Fruit fly (Drosophila melanogaster) whole organism, embryonic: ENCODE results near the gene hfp.

Source experiments
- Bdp1 ChIP-seq: fragments of 200-800 bp; sonication (Bioruptor generic); optimal IDR thresholded peaks from 3 replicates; lab custom pipeline; 2016; ENCODE audit warnings: missing biosample characterization, missing genetic modification characterization
- Bgb ChIP-seq: fragments of 200-800 bp; sonication (Bioruptor generic); IDR thresholded peaks from 2 replicates; pipeline ENCODE4 v1.3.6; 2022; ENCODE audit warnings: missing biosample characterization, missing genetic modification characterization; ENCODE audit not compliant: partially characterized antibody
- CG1024 ChIP-seq: fragments of 200-800 bp; sonication (Bioruptor generic); IDR thresholded peaks from 2 replicates; pipeline ENCODE4 v1.3.6; 2022; ENCODE audit warnings: missing biosample characterization, missing genetic modification characterization
- CG10565 ChIP-seq: fragments of 200-800 bp; sonication (Bioruptor generic); optimal IDR thresholded peaks from 3 replicates; lab custom pipeline; 2016; ENCODE audit warnings: missing biosample characterization, mild to moderate bottlenecking, missing genetic modification characterization
- CG13287 ChIP-seq: fragments of 200-800 bp; sonication (Bioruptor generic); IDR thresholded peaks from 2 replicates; pipeline ENCODE4 v1.3.6; 2022; ENCODE audit warnings: missing biosample characterization, missing genetic modification characterization; ENCODE audit not compliant: partially characterized antibody
- CG1602 ChIP-seq: fragments of 200-800 bp; sonication (Bioruptor generic); optimal IDR thresholded peaks from 3 replicates; lab custom pipeline; 2016; ENCODE audit warnings: missing biosample characterization, missing genetic modification characterization
- CG1603 ChIP-seq: fragments of 200-800 bp; sonication (Bioruptor generic); optimal IDR thresholded peaks from 2 replicates; lab custom pipeline; 2019; ENCODE audit warnings: missing biosample characterization, mild to moderate bottlenecking, missing genetic modification characterization, moderate library complexity
- CG3163 ChIP-seq: fragments of 200-800 bp; sonication (Bioruptor generic); optimal IDR thresholded peaks from 3 replicates; lab custom pipeline; 2016; ENCODE audit warnings: missing biosample characterization, missing genetic modification characterization
- CG42726 ChIP-seq: fragments of 200-800 bp; sonication (Bioruptor generic); IDR thresholded peaks from 2 replicates; pipeline ENCODE4 v1.3.6; 2022; ENCODE audit warnings: missing biosample characterization, missing genetic modification characterization; ENCODE audit not compliant: partially characterized antibody
- CG43689 ChIP-seq: fragments of 200-800 bp; sonication (Bioruptor generic); IDR thresholded peaks from 2 replicates; pipeline ENCODE4 v1.3.6; 2022; ENCODE audit warnings: missing biosample characterization, missing genetic modification characterization
- CG4424 ChIP-seq: fragments of 200-800 bp; sonication (Bioruptor generic); optimal IDR thresholded peaks from 3 replicates; lab custom pipeline; 2016; ENCODE audit warnings: missing biosample characterization, missing genetic modification characterization
- CG5953 ChIP-seq: fragments of 200-800 bp; sonication (Bioruptor generic); IDR thresholded peaks from 2 replicates; pipeline ENCODE4 v1.3.6; 2022; ENCODE audit warnings: missing biosample characterization, missing genetic modification characterization
- CG6791 ChIP-seq: fragments of 200-800 bp; sonication (Bioruptor generic); IDR thresholded peaks from 3 replicates; pipeline ENCODE4 v1.3.6; 2022; ENCODE audit warnings: missing biosample characterization, missing genetic modification characterization; ENCODE audit not compliant: partially characterized antibody
- CG7271 ChIP-seq: fragments of 200-800 bp; sonication (Bioruptor generic); optimal IDR thresholded peaks from 2 replicates; lab custom pipeline; 2018; ENCODE audit warnings: missing biosample characterization, mild to moderate bottlenecking, missing genetic modification characterization, moderate library complexity
- CG7372 ChIP-seq: fragments of 200-800 bp; sonication (Bioruptor generic); IDR thresholded peaks from 2 replicates; pipeline ENCODE4 v1.3.6; 2022; ENCODE audit warnings: missing biosample characterization, missing genetic modification characterization
- CG8478 ChIP-seq: fragments of >200 bp; optimal IDR thresholded peaks from 2 replicates; lab custom pipeline; 2018
- CoRest ChIP-seq: fragments of 200-800 bp; sonication (Bioruptor generic); optimal IDR thresholded peaks from 3 replicates; lab custom pipeline; 2018; ENCODE audit warnings: missing biosample characterization, mild to moderate bottlenecking, missing genetic modification characterization, moderate library complexity
- Deaf1 ChIP-seq: fragments of 200-800 bp; optimal IDR thresholded peaks from 3 replicates; lab custom pipeline; 2019; ENCODE audit warnings: missing biosample characterization, mild to moderate bottlenecking, missing genetic modification characterization, moderate library complexity
- Dip2 ChIP-seq: fragments of 200-800 bp; sonication (Bioruptor generic); IDR thresholded peaks from 2 replicates; pipeline ENCODE4 v1.3.6; 2022; ENCODE audit warnings: missing biosample characterization, missing genetic modification characterization
- Dll ChIP-seq: fragments of 200-800 bp; sonication (Bioruptor generic); IDR thresholded peaks from 4 replicates; pipeline ENCODE4 v1.3.6; 2022; ENCODE audit warnings: missing biosample characterization, missing genetic modification characterization; ENCODE audit not compliant: partially characterized antibody
- HLH4C ChIP-seq: fragments of 200-800 bp; sonication (Bioruptor generic); IDR thresholded peaks from 3 replicates; pipeline ENCODE4 v1.3.6; 2022; ENCODE audit warnings: missing biosample characterization, missing genetic modification characterization; ENCODE audit not compliant: partially characterized antibody
- HmgD ChIP-seq: fragments of 200-800 bp; sonication (Bioruptor generic); optimal IDR thresholded peaks from 3 replicates; lab custom pipeline; 2016; ENCODE audit warnings: missing biosample characterization, missing genetic modification characterization
- Hsf ChIP-seq: fragments of 200-800 bp; sonication (Bioruptor generic); optimal IDR thresholded peaks from 3 replicates; lab custom pipeline; 2016; ENCODE audit warnings: missing biosample characterization, missing genetic modification characterization
- Lhr ChIP-seq: fragments of 200-800 bp; sonication (Bioruptor generic); optimal IDR thresholded peaks from 3 replicates; lab custom pipeline; 2017; ENCODE audit warnings: mild to moderate bottlenecking, missing biosample characterization, missing genetic modification reagents, missing genetic modification characterization
- MBD-R2 ChIP-seq: fragments of 200-800 bp; sonication (Bioruptor generic); IDR thresholded peaks from 2 replicates; pipeline ENCODE4 v1.3.6; 2022; ENCODE audit warnings: missing biosample characterization, missing genetic modification characterization
- Mrtf ChIP-seq: fragments of 200-800 bp; sonication (Bioruptor generic); IDR thresholded peaks from 3 replicates; pipeline ENCODE4 v1.3.6; 2022; ENCODE audit warnings: missing biosample characterization, missing genetic modification characterization
- Ptx1 ChIP-seq: fragments of 200-800 bp; sonication (Bioruptor generic); IDR thresholded peaks from 2 replicates; pipeline ENCODE4 v1.3.6; 2022; ENCODE audit warnings: missing biosample characterization, missing genetic modification characterization
- Scr ChIP-seq: fragments of 200-800 bp; sonication (Bioruptor generic); IDR thresholded peaks from 2 replicates; pipeline ENCODE4 v1.3.6; 2022; ENCODE audit warnings: missing biosample characterization, missing genetic modification characterization; ENCODE audit not compliant: partially characterized antibody
- Ssrp ChIP-seq: fragments of 200-800 bp; sonication (Bioruptor generic); optimal IDR thresholded peaks from 2 replicates; lab custom pipeline; 2018; ENCODE audit warnings: missing biosample characterization, mild to moderate bottlenecking, missing genetic modification characterization, moderate library complexity
- Xrp1 ChIP-seq: fragments of 200-800 bp; sonication (Bioruptor generic); IDR thresholded peaks from 2 replicates; pipeline ENCODE4 v1.3.6; 2022; ENCODE audit warnings: missing biosample characterization, missing genetic modification characterization
- ato ChIP-seq: fragments of 200-800 bp; sonication (Bioruptor generic); IDR thresholded peaks from 2 replicates; pipeline ENCODE4 v1.3.6; 2022; ENCODE audit warnings: missing biosample characterization, missing genetic modification characterization; ENCODE audit not compliant: partially characterized antibody
- bab2 ChIP-seq: fragments of 200-800 bp; sonication (Bioruptor generic); optimal IDR thresholded peaks from 2 replicates; lab custom pipeline; 2016; ENCODE audit warnings: missing biosample characterization, missing genetic modification characterization
- bsh ChIP-seq, 2 experiments: fragments of 200-800 bp; sonication (Bioruptor generic); optimal IDR thresholded peaks; 2 replicates each; lab custom pipeline; 2017 to 2018; ENCODE audit warnings: mild to moderate bottlenecking in 2 of 2, missing biosample characterization in 2 of 2, missing genetic modification characterization in 2 of 2, moderate library complexity in 1 of 2
- chinmo ChIP-seq: fragments of 200-800 bp; sonication (Bioruptor generic); IDR thresholded peaks from 4 replicates; pipeline ENCODE4 v1.3.6; 2022; ENCODE audit warnings: missing biosample characterization, missing genetic modification characterization; ENCODE audit not compliant: partially characterized antibody
- croc ChIP-seq: fragments of 200-800 bp; sonication (Bioruptor generic); conservative IDR thresholded peaks from 3 replicates; pipeline ENCODE4 v1.3.6; 2022; ENCODE audit warnings: missing biosample characterization, missing genetic modification characterization
- dimm ChIP-seq: fragments of 200-800 bp; sonication (Bioruptor generic); IDR thresholded peaks from 2 replicates; pipeline ENCODE4 v1.3.6; 2022; ENCODE audit warnings: missing biosample characterization, missing genetic modification characterization
- ems ChIP-seq: fragments of 200-800 bp; sonication (Bioruptor generic); optimal IDR thresholded peaks from 3 replicates; lab custom pipeline; 2016; ENCODE audit warnings: missing biosample characterization, missing genetic modification characterization
- en ChIP-seq: fragments of 200-800 bp; sonication (Bioruptor generic); optimal IDR thresholded peaks from 2 replicates; lab custom pipeline; 2016; ENCODE audit warnings: missing biosample characterization, missing genetic modification characterization
- fd64A ChIP-seq: fragments of 200-800 bp; sonication (Bioruptor generic); optimal IDR thresholded peaks from 3 replicates; lab custom pipeline; 2018; ENCODE audit warnings: missing biosample characterization, mild to moderate bottlenecking, missing genetic modification characterization
- gfzf ChIP-seq: fragments of 200-800 bp; sonication (Bioruptor generic); optimal IDR thresholded peaks from 2 replicates; lab custom pipeline; 2016; ENCODE audit warnings: missing biosample characterization, mild to moderate bottlenecking, missing genetic modification characterization, moderate library complexity
- hbn ChIP-seq: fragments of 200-800 bp; sonication (Bioruptor generic); IDR thresholded peaks from 2 replicates; pipeline ENCODE4 v1.3.6; 2022; ENCODE audit warnings: missing biosample characterization, missing genetic modification characterization; ENCODE audit not compliant: partially characterized antibody
- her ChIP-seq: fragments of 200-800 bp; sonication (Bioruptor generic); optimal IDR thresholded peaks from 2 replicates; lab custom pipeline; 2016; ENCODE audit warnings: missing biosample characterization, missing genetic modification characterization
- inv ChIP-seq: fragments of 200-800 bp; sonication (Bioruptor generic); IDR thresholded peaks from 2 replicates; pipeline ENCODE4 v1.3.6; 2022; ENCODE audit warnings: missing biosample characterization, missing genetic modification characterization; ENCODE audit not compliant: partially characterized antibody
- maf-S ChIP-seq: fragments of 200-800 bp; sonication (Bioruptor generic); optimal IDR thresholded peaks from 2 replicates; lab custom pipeline; 2016; ENCODE audit warnings: missing biosample characterization, missing genetic modification characterization
- pan ChIP-seq, 4 experiments: fragments of >200 bp in 3 of 4; fragments of 200-800 bp in 1 of 4; sonication (Bioruptor generic) in 1 of 4; optimal IDR thresholded peaks in 3 of 4; IDR thresholded peaks in 1 of 4; 2 replicates each; pipeline versions ENCODE4 v1.3.6 to Lab custom; 2017 to 2022; ENCODE audit warnings: missing biosample characterization in 2 of 4, missing genetic modification characterization in 2 of 4, mixed read lengths in 1 of 4
- pnt ChIP-seq: fragments of 200-800 bp; sonication (Bioruptor generic); optimal IDR thresholded peaks from 3 replicates; lab custom pipeline; 2016; ENCODE audit warnings: missing biosample characterization, missing genetic modification characterization
- tgo ChIP-seq: fragments of 200-800 bp; sonication (Bioruptor generic); IDR thresholded peaks from 3 replicates; pipeline ENCODE4 v1.3.6; 2022; ENCODE audit warnings: missing biosample characterization, missing genetic modification characterization
- vfl ChIP-seq: fragments of 200-800 bp; sonication (Bioruptor generic); optimal IDR thresholded peaks from 2 replicates; lab custom pipeline; 2016; ENCODE audit warnings: missing biosample characterization, missing genetic modification characterization

Gene hfp

dm6 chr3L:1502086-1502893 lies at the start of gene hfp, which contains the start of gene Psa (continued):
- TF ChIP-seq Mrtf (GFP tag; lab: Robert Waterston, UW) (no peak), HmgD (GFP tag; lab: Kevin White, UChicago) (no peak), bsh (GFP tag; optimal IDR thresholded peaks at IDR 0.05; lab: Kevin White, UChicago) (no peak), CG4424 (GFP tag; lab: Kevin White, UChicago) (no peak), vfl (GFP tag; lab: Kevin White, UChicago) (no peak), Xrp1 (GFP tag; lab: Robert Waterston, UW) (no peak), maf-S (GFP tag; lab: Kevin White, UChicago) (no peak), CG6791 (GFP tag; lab: Robert Waterston, UW) (peak; percentile 86), CG13287 (peak; percentile 84), CG42726 (GFP tag; lab: Robert Waterston, UW) (peak; percentile 12; the same call in 1 of the 2 replicates), HLH4C (GFP tag; lab: Robert Waterston, UW) (peak; percentile 91), fd64A (GFP tag; lab: Kevin White, UChicago) (no peak), bab2 (no peak), CG1024 (GFP tag; lab: Robert Waterston, UW) (no peak), inv (GFP tag; lab: Robert Waterston, UW) (peak; percentile 35; the same call in 1 of the 2 replicates), CG3163 (GFP tag; lab: Kevin White, UChicago) (no peak), croc (no peak), Dip2 (GFP tag; lab: Robert Waterston, UW) (no peak), chinmo (peak; percentile 73; the same call in 3 of the 4 replicates), dimm (GFP tag; lab: Robert Waterston, UW) (no peak), CG10565 (GFP tag; lab: Kevin White, UChicago) (no peak), her (GFP tag; lab: Kevin White, UChicago) (no peak), tgo (GFP tag; lab: Robert Waterston, UW) (no peak), CG5953 (GFP tag; lab: Robert Waterston, UW) (no peak), Scr (GFP tag; lab: Robert Waterston, UW) (peak; percentile 63), ems (no peak), Bgb (peak; percentile 68), Deaf1 (tag; lab: Kevin White, UChicago) (no peak), en (GFP tag; lab: Kevin White, UChicago) (no peak), Bdp1 (GFP tag; lab: Kevin White, UChicago) (no peak), gfzf (GFP tag; lab: Kevin White, UChicago) (peak; percentile 30), CG1602 (GFP tag; lab: Kevin White, UChicago) (no peak), CG7271 (tag; lab: Kevin White, UChicago) (peak; percentile 53), MBD-R2 (peak; percentile 37; the same call in 1 of the 2 replicates), Ssrp (no peak), CoRest (no peak), CG1603 (tag; lab: Kevin White, UChicago) (no peak), Ptx1 (GFP tag; lab: Robert Waterston, UW) (no peak), Hsf (GFP tag; lab: Kevin White, UChicago) (no peak), Dll (GFP tag; lab: Robert Waterston, UW) (peak; percentile 73), CG7372 (GFP tag; lab: Robert Waterston, UW) (no peak), pan (optimal IDR thresholded peaks at IDR 0.05; lab: Kevin White, UChicago) (no peak), pan (GFP tag; optimal IDR thresholded peaks at IDR 0.05 in 1 of 2, IDR thresholded peaks at IDR 0.05 in 1 of 2) (no peak), Lhr (GFP tag; lab: Kevin White, UChicago) (no peak), pnt (GFP tag; lab: Kevin White, UChicago) (no peak), CG43689 (GFP tag; lab: Robert Waterston, UW) (no peak), hbn (peak; percentile 60), CG8478 (lab: Kevin White, UChicago) (no peak), ato (peak; percentile 78)
